Worm (Caenorhabditis elegans): ENCODE measurements around the gene F31B9.2.

DNA sequence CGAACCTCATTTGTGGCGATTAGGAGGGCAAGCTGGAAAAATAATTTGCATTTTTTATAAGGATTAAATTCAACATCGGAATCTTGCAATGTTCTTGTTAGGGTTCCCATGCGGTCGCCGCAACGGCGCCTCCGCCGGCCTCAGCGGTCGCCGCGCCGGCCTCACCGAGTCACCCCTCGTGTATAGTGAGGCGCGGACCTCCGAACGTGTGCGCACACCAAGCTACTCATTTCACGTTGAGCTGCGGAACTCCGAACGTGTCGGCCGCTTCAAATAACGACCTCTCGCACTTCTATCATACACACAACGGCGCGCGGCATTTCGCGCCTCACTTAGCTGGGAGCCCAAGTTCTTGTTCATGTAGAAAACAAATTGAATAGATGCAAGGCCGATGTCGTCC, 20.7 kb downstream of the F31B9.2 start:
- TF ChIP-seq sptf-1 (tag; optimal IDR thresholded peaks at IDR 0.05), result no peak
- no peak for TF ChIP-seq nhr-237 (tag; optimal IDR thresholded peaks at IDR 0.05)
- TF ChIP-seq ces-1 (GFP tag; optimal IDR thresholded peaks at IDR 0.05), result no peak
- TF ChIP-seq elt-1 (tag; optimal IDR thresholded peaks at IDR 0.05; ENCODE audit: borderline replicate concordance, insufficient read depth), result no peak
- no peak for TF ChIP-seq unc-39 (tag; optimal IDR thresholded peaks at IDR 0.05)
- TF ChIP-seq elt-3 (tag; optimal IDR thresholded peaks at IDR 0.05), result no peak
- TF ChIP-seq nhr-12 (tag; optimal IDR thresholded peaks at IDR 0.05), result no peak
- TF ChIP-seq ztf-11 (tag; optimal IDR thresholded peaks at IDR 0.05), result no peak
- TF ChIP-seq nhr-76 (tag; optimal IDR thresholded peaks at IDR 0.05), result no peak
